Worm (Caenorhabditis elegans): ENCODE measurements around the gene Y71H2AM.29.

The Y71H2AM.29 gene

DNA sequence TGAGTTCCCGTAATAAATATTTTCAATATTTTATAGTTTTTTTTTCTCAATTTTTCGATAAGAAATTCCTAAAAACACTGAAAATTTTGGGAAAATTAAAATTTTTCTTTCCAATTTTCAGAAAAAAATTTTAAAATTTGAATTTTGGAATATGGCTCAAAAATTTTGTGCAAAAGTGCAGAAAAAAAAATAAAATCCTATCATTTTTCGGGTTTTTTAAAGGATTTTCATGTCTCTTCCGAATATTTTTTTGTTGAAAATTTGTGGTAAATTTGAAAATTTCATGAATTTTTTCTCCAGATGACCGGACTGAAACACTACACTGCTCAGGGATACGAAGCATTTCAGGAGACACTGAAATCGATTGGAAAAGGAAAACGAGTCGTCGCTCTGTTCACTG, 1.8 kb downstream of the Y71H2AM.29 start, which contains the start of gene txdc-17:
Gene txdc-17 (plus strand): TSS at position 301 of the 400 bp plus-strand sequence.
- no peak for TF ChIP-seq tbx-7 (tag; optimal IDR thresholded peaks at IDR 0.05)
- no peak for TF ChIP-seq che-1 (tag; optimal IDR thresholded peaks at IDR 0.05)
- TF ChIP-seq K09A11.1 (tag; optimal IDR thresholded peaks at IDR 0.05; ENCODE audit: insufficient read depth) = no peak

- TF ChIP-seq unc-42 (tag; optimal IDR thresholded peaks at IDR 0.05) = no peak
- TF ChIP-seq ceh-48 (tag; optimal IDR thresholded peaks at IDR 0.05) = peak; percentile 20
These were observed 2.4 kb downstream of the Y71H2AM.29 start for ce11 chrIII:2834998-2835397.

ce11 chrIII:2836339-2836738, 3.8 kb downstream of the Y71H2AM.29 start, which contains the start of gene josd-1:
TSS of gene josd-1 (plus strand) at chrIII:2836639.
- TF ChIP-seq ama-1 (optimal IDR thresholded peaks at IDR 0.05) (no peak), ceh-2 (tag; optimal IDR thresholded peaks at IDR 0.05) (no peak), hlh-6 (tag; optimal IDR thresholded peaks at IDR 0.05) (no peak), rnt-1 (tag; optimal IDR thresholded peaks at IDR 0.05) (no peak), madf-2 (tag; optimal IDR thresholded peaks at IDR 0.05) (no peak), syd-9 (tag; optimal IDR thresholded peaks at IDR 0.05) (no peak), ceh-18 (tag; optimal IDR thresholded peaks at IDR 0.05) (no peak), dmd-4 (tag; optimal IDR thresholded peaks at IDR 0.05; ENCODE audit: borderline replicate concordance) (no peak), pha-4 (tag; optimal IDR thresholded peaks at IDR 0.05) (no peak), elt-2 (tag; optimal IDR thresholded peaks at IDR 0.05) (no peak), ttx-3 (tag; optimal IDR thresholded peaks at IDR 0.05) (no peak), ceh-34 (tag; optimal IDR thresholded peaks at IDR 0.05) (no peak), dve-1 (tag; optimal IDR thresholded peaks at IDR 0.05) (no peak), mec-3 (tag; optimal IDR thresholded peaks at IDR 0.05; ENCODE audit: borderline replicate concordance) (no peak), sox-4 (tag; optimal IDR thresholded peaks at IDR 0.05) (no peak), pax-1 (tag; optimal IDR thresholded peaks at IDR 0.05) (no peak), hlh-8 (tag; optimal IDR thresholded peaks at IDR 0.05) (no peak), nhr-232 (tag; optimal IDR thresholded peaks at IDR 0.05) (no peak)

DNA sequence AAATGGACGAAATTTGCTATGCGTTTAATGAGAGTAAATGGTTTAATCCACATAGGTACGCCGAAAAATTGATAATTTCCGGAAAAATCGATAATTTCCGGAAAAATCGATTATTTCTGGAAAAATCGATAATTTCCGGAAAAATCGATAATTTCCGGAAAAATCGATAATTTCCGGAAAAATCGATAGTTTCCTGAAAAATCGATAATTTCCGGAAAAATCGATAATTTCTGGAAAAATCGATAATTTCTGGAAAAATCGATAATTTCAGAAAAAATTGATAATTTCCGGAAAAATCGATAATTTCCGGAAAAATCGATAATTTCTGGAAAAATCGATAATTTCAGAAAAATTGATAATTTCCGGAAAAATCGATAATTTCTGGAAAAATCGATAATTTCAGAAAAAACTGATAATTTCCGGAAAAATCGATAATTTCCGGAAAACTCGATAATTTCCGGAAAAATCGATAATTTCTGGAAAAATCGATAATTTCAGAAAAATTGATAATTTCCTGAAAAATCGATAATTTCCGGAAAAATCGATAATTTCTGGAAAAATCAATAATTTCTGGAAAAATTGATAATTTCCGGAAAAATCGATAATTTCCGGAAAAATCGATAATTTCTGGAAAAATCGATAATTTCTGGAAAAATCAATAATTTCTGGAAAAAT, 4.3 kb downstream of the Y71H2AM.29 start:
- TF ChIP-seq ceh-48 (tag; optimal IDR thresholded peaks at IDR 0.05) = peak; percentile 94

DNA sequence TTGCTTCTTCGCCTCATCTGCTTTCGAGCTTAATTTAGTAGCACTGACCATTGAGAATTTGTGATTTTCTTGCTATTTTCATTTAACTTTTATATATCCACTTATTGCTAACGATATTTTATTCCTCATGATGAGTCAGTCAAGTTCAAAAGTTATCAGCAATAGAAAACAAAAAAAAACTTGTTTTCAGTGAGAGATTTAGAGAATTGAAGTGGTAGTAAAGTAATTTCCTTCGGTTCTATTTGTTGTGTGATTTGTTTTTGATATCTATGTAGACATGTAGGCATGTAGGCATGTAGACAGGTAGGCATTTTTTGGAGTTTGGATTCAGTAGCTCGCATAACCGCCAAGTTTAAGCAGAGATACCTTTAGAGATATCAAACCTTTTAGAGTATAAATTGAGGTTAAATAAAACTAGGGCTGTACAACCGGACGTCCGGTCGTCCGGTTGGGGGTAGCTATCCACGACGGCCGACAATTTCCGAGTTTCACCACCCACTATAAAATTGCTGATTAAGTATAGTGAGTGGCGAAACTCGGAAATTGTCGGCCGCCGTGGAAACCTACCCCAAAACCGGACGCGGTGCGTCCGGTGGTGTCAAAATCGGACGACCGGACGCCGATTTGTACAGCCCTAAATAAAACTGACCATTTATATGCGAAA, 8.4 kb downstream of the Y71H2AM.29 start, which contains the start of gene Y71H2AR.2:
Gene Y71H2AR.2 (minus strand): TSS at position 51 of the 664 bp plus-strand sequence.
- no peak for TF ChIP-seq ets-4 (tag; optimal IDR thresholded peaks at IDR 0.05)

- TF ChIP-seq ceh-9 (tag; optimal IDR thresholded peaks at IDR 0.05) (no peak), ref-2 (tag; optimal IDR thresholded peaks at IDR 0.05) (no peak), ceh-30 (tag; optimal IDR thresholded peaks at IDR 0.05) (no peak), fkh-10 (GFP tag; optimal IDR thresholded peaks at IDR 0.05) (no peak), hlh-15 (tag; optimal IDR thresholded peaks at IDR 0.05) (no peak), pros-1 (tag; optimal IDR thresholded peaks at IDR 0.05) (no peak), ceh-48 (tag; optimal IDR thresholded peaks at IDR 0.05) (no peak)
These were observed 9.3 kb downstream of the Y71H2AM.29 start, which contains the start of gene H34I24.2 for ce11 chrIII:2841856-2842373. TSS of gene H34I24.2 (plus strand) at chrIII:2842044.

All from whole organism, late embryonic.